Fruit fly (Drosophila melanogaster) whole organism, embryonic: Measurements from ENCODE around the gene CG6766.

Experiments used
- Abd-B ChIP-seq: fragments of 200-800 bp; sonication (Bioruptor generic); optimal IDR thresholded peaks from 2 replicates; lab custom pipeline; 2018; ENCODE audit warnings: missing biosample characterization, mild to moderate bottlenecking, missing genetic modification characterization, moderate library complexity
- Ada2b ChIP-seq: fragments of 200-800 bp; sonication (Bioruptor generic); IDR thresholded peaks from 2 replicates; pipeline ENCODE4 v1.3.6; 2022; ENCODE audit warnings: missing biosample characterization, missing genetic modification characterization
- Antp ChIP-seq: fragments of 200-800 bp; sonication (Bioruptor generic); optimal IDR thresholded peaks from 3 replicates; lab custom pipeline; 2016; ENCODE audit warnings: missing biosample characterization, missing genetic modification characterization
- CG10147 ChIP-seq: fragments of 200-800 bp; sonication (Bioruptor generic); optimal IDR thresholded peaks from 2 replicates; lab custom pipeline; 2019; ENCODE audit warnings: missing biosample characterization, mild to moderate bottlenecking, missing genetic modification characterization, moderate library complexity
- CG10209 ChIP-seq: fragments of 200-800 bp; sonication (Bioruptor generic); optimal IDR thresholded peaks from 3 replicates; lab custom pipeline; 2017; ENCODE audit warnings: missing biosample characterization, mild to moderate bottlenecking, missing genetic modification characterization, missing genetic modification reagents
- CG1024 ChIP-seq: fragments of 200-800 bp; sonication (Bioruptor generic); IDR thresholded peaks from 2 replicates; pipeline ENCODE4 v1.3.6; 2022; ENCODE audit warnings: missing biosample characterization, missing genetic modification characterization
- CG10321 ChIP-seq: fragments of 200-800 bp; sonication (Bioruptor generic); IDR thresholded peaks from 2 replicates; pipeline ENCODE4 v1.3.6; 2022; ENCODE audit warnings: missing biosample characterization, missing genetic modification characterization
- CG10543 ChIP-seq: fragments of 200-800 bp; sonication (Bioruptor generic); optimal IDR thresholded peaks from 3 replicates; lab custom pipeline; 2017; ENCODE audit warnings: missing biosample characterization, mild to moderate bottlenecking, missing genetic modification characterization, moderate library complexity
- CG11085 ChIP-seq: fragments of 200-800 bp; sonication (Bioruptor generic); IDR thresholded peaks from 2 replicates; pipeline ENCODE4 v1.3.6; 2022; ENCODE audit warnings: missing biosample characterization, missing genetic modification characterization
- CG11456 ChIP-seq: fragments of 200-800 bp; sonication (Bioruptor generic); IDR thresholded peaks from 3 replicates; pipeline ENCODE4 v1.3.6; 2022; ENCODE audit warnings: missing biosample characterization, missing genetic modification characterization
- CG12071 ChIP-seq: fragments of 200-800 bp; sonication (Bioruptor generic); optimal IDR thresholded peaks from 3 replicates; lab custom pipeline; 2018; ENCODE audit warnings: missing biosample characterization, mild to moderate bottlenecking, missing genetic modification characterization
- CG12391 ChIP-seq: fragments of 200-800 bp; sonication (Bioruptor generic); optimal IDR thresholded peaks from 3 replicates; lab custom pipeline; 2018; ENCODE audit warnings: missing biosample characterization, mild to moderate bottlenecking, missing genetic modification characterization, moderate library complexity
- CG16815 ChIP-seq: fragments of 200-800 bp; sonication (Bioruptor generic); optimal IDR thresholded peaks from 3 replicates; lab custom pipeline; 2017; ENCODE audit warnings: missing biosample characterization, mild to moderate bottlenecking, missing genetic modification characterization
- CG17361 ChIP-seq: fragments of 200-800 bp; sonication (Bioruptor generic); IDR thresholded peaks from 3 replicates; pipeline ENCODE4 v1.3.6; 2022; ENCODE audit warnings: missing biosample characterization, missing genetic modification characterization
- CG17802 ChIP-seq: fragments of 200-800 bp; sonication (Bioruptor generic); optimal IDR thresholded peaks from 2 replicates; lab custom pipeline; 2018; ENCODE audit warnings: missing biosample characterization, mild to moderate bottlenecking, missing genetic modification characterization, moderate library complexity
- CG18476 ChIP-seq: fragments of 200-800 bp; sonication (Bioruptor generic); optimal IDR thresholded peaks from 2 replicates; lab custom pipeline; 2016; ENCODE audit warnings: missing biosample characterization, mild to moderate bottlenecking, missing genetic modification characterization
- CG18599 ChIP-seq: fragments of 200-800 bp; sonication (Bioruptor generic); optimal IDR thresholded peaks from 3 replicates; lab custom pipeline; 2017; ENCODE audit warnings: missing biosample characterization, missing genetic modification characterization, mild to moderate bottlenecking, moderate library complexity, missing genetic modification reagents
- CG2129 ChIP-seq: fragments of 200-800 bp; sonication (Bioruptor generic); IDR thresholded peaks from 2 replicates; pipeline ENCODE4 v1.3.6; 2022; ENCODE audit warnings: missing biosample characterization, missing genetic modification characterization; ENCODE audit not compliant: partially characterized antibody
- CG2202 ChIP-seq: fragments of 200-800 bp; sonication (Bioruptor generic); optimal IDR thresholded peaks from 2 replicates; lab custom pipeline; 2018; ENCODE audit warnings: missing biosample characterization, mild to moderate bottlenecking, missing genetic modification characterization
- CG3726 ChIP-seq: fragments of 200-800 bp; sonication (Bioruptor generic); IDR thresholded peaks from 3 replicates; pipeline ENCODE4, ENCODE4 v1.3.6; 2022; ENCODE audit warnings: missing biosample characterization, missing genetic modification characterization
- CG6254 ChIP-seq: fragments of 200-800 bp; sonication (Bioruptor generic); optimal IDR thresholded peaks from 3 replicates; lab custom pipeline; 2017; ENCODE audit warnings: mild to moderate bottlenecking, missing biosample characterization, missing genetic modification reagents, missing genetic modification characterization
- CG7372 ChIP-seq: fragments of 200-800 bp; sonication (Bioruptor generic); IDR thresholded peaks from 2 replicates; pipeline ENCODE4 v1.3.6; 2022; ENCODE audit warnings: missing biosample characterization, missing genetic modification characterization
- CG7556 ChIP-seq: fragments of 200-800 bp; sonication (Bioruptor generic); optimal IDR thresholded peaks from 2 replicates; lab custom pipeline; 2017; ENCODE audit warnings: missing biosample characterization, mild to moderate bottlenecking, missing genetic modification characterization
- CG8290 ChIP-seq, 3 experiments: fragments of 200-800 bp; sonication (Bioruptor generic); optimal IDR thresholded peaks; 2 replicates each; lab custom pipeline; 2016 to 2019; ENCODE audit warnings: missing biosample characterization in 3 of 3, missing genetic modification characterization in 3 of 3, mild to moderate bottlenecking in 2 of 3, moderate library complexity in 1 of 3
- CG8765 ChIP-seq: fragments of 200-800 bp; sonication (Bioruptor generic); IDR thresholded peaks from 2 replicates; pipeline ENCODE4 v1.3.6; 2022; ENCODE audit warnings: missing biosample characterization, missing genetic modification characterization
- CTCF ChIP-seq: fragments of 200-800 bp; sonication (Bioruptor generic); optimal IDR thresholded peaks from 2 replicates; lab custom pipeline; 2017; ENCODE audit warnings: missing biosample characterization, mild to moderate bottlenecking, missing genetic modification characterization, moderate library complexity
- Dref ChIP-seq: fragments of 200-800 bp; sonication (Bioruptor generic); IDR thresholded peaks from 2 replicates; pipeline ENCODE4 v1.3.6; 2022; ENCODE audit warnings: missing biosample characterization, missing genetic modification characterization
- Drgx ChIP-seq: fragments of 200-800 bp; sonication (Bioruptor generic); IDR thresholded peaks from 2 replicates; pipeline ENCODE4 v1.3.6; 2022; ENCODE audit warnings: missing biosample characterization, missing genetic modification characterization
- GATAe ChIP-seq: fragments of 200-800 bp; sonication (Bioruptor generic); conservative IDR thresholded peaks from 2 replicates; pipeline ENCODE4 v1.3.6; 2022; ENCODE audit warnings: missing biosample characterization, missing genetic modification characterization
- Jarid2 ChIP-seq: fragments of 200-800 bp; sonication (Bioruptor generic); optimal IDR thresholded peaks from 3 replicates; lab custom pipeline; 2017; ENCODE audit warnings: mild to moderate bottlenecking, missing biosample characterization, missing genetic modification reagents, missing genetic modification characterization
- Nf-YC ChIP-seq: fragments of 200-800 bp; optimal IDR thresholded peaks from 3 replicates; lab custom pipeline; 2019; ENCODE audit warnings: missing biosample characterization, mild to moderate bottlenecking, missing genetic modification characterization, moderate library complexity
- Spps ChIP-seq: fragments of 200-800 bp; sonication (Bioruptor generic); optimal IDR thresholded peaks from 2 replicates; lab custom pipeline; 2018; ENCODE audit warnings: missing biosample characterization, mild to moderate bottlenecking, missing genetic modification characterization
- ase ChIP-seq: fragments of 200-800 bp; sonication (Bioruptor generic); IDR thresholded peaks from 3 replicates; pipeline ENCODE4 v1.3.6; 2022; ENCODE audit warnings: missing biosample characterization, missing genetic modification characterization
- bab2 ChIP-seq: fragments of 200-800 bp; sonication (Bioruptor generic); optimal IDR thresholded peaks from 2 replicates; lab custom pipeline; 2016; ENCODE audit warnings: missing biosample characterization, missing genetic modification characterization
- bbx ChIP-seq: fragments of 200-800 bp; sonication (Bioruptor generic); IDR thresholded peaks from 2 replicates; pipeline ENCODE4 v1.3.6; 2022; ENCODE audit warnings: missing biosample characterization, missing genetic modification characterization; ENCODE audit not compliant: partially characterized antibody
- bsh ChIP-seq, 2 experiments: fragments of 200-800 bp; sonication (Bioruptor generic); optimal IDR thresholded peaks; 2 replicates each; lab custom pipeline; 2017 to 2018; ENCODE audit warnings: mild to moderate bottlenecking in 2 of 2, missing biosample characterization in 2 of 2, missing genetic modification characterization in 2 of 2, moderate library complexity in 1 of 2
- croc ChIP-seq: fragments of 200-800 bp; sonication (Bioruptor generic); conservative IDR thresholded peaks from 3 replicates; pipeline ENCODE4 v1.3.6; 2022; ENCODE audit warnings: missing biosample characterization, missing genetic modification characterization
- eyg ChIP-seq: fragments of 200-800 bp; sonication (Bioruptor generic); optimal IDR thresholded peaks from 3 replicates; lab custom pipeline; 2016; ENCODE audit warnings: missing biosample characterization, missing genetic modification characterization
- fd102C ChIP-seq: fragments of 200-800 bp; sonication (Bioruptor generic); optimal IDR thresholded peaks from 2 replicates; lab custom pipeline; 2018; ENCODE audit warnings: missing biosample characterization, mild to moderate bottlenecking, missing genetic modification characterization, moderate library complexity
- hb ChIP-seq: fragments of 200-800 bp; sonication (Bioruptor generic); IDR thresholded peaks from 3 replicates; pipeline ENCODE4 v1.3.6; 2022; ENCODE audit warnings: missing biosample characterization, missing genetic modification characterization; ENCODE audit not compliant: partially characterized antibody
- lmd ChIP-seq: fragments of 200-800 bp; sonication (Bioruptor generic); IDR thresholded peaks from 2 replicates; pipeline ENCODE4 v1.3.6; 2022; ENCODE audit warnings: missing biosample characterization, missing genetic modification characterization
- prd ChIP-seq, 3 experiments: fragments of >200 bp in 2 of 3; fragments of 200-800 bp in 1 of 3; sonication (Bioruptor generic) in 1 of 3; optimal IDR thresholded peaks in 2 of 3; IDR thresholded peaks in 1 of 3; 2 replicates in 2 of 3; 3 replicates in 1 of 3; pipeline versions ENCODE4 v1.3.6 to Lab custom; 2017 to 2022; ENCODE audit warnings: missing biosample characterization in 1 of 3, missing genetic modification characterization in 1 of 3
- pum ChIP-seq: fragments of 200-800 bp; sonication (Bioruptor generic); optimal IDR thresholded peaks from 2 replicates; lab custom pipeline; 2016; ENCODE audit warnings: missing biosample characterization, missing genetic modification characterization
- sens ChIP-seq: fragments of 200-800 bp; sonication (Bioruptor generic); peaks from one replicate; lab custom pipeline; 2016; ENCODE audit warnings: missing biosample characterization, missing genetic modification characterization
- stwl ChIP-seq: fragments of 200-800 bp; sonication (Bioruptor generic); optimal IDR thresholded peaks from 3 replicates; lab custom pipeline; 2018; ENCODE audit warnings: missing biosample characterization, mild to moderate bottlenecking, missing genetic modification characterization, moderate library complexity
- tna ChIP-seq: fragments of 200-800 bp; sonication (Bioruptor generic); IDR thresholded peaks from 2 replicates; pipeline ENCODE4 v1.3.6; 2022; ENCODE audit warnings: missing biosample characterization, missing genetic modification characterization; ENCODE audit not compliant: partially characterized antibody
- trh ChIP-seq: fragments of 200-800 bp; sonication (Bioruptor generic); optimal IDR thresholded peaks from 2 replicates; lab custom pipeline; 2016; ENCODE audit warnings: missing biosample characterization, missing genetic modification characterization
- tx ChIP-seq: fragments of 200-800 bp; sonication (Bioruptor generic); optimal IDR thresholded peaks from 2 replicates; lab custom pipeline; 2016; ENCODE audit warnings: missing biosample characterization, missing genetic modification characterization
- zen ChIP-seq: fragments of 200-800 bp; sonication (Bioruptor generic); optimal IDR thresholded peaks from 3 replicates; lab custom pipeline; 2018; ENCODE audit warnings: missing biosample characterization, mild to moderate bottlenecking, missing genetic modification characterization, moderate library complexity

CG6766 gene

DNA sequence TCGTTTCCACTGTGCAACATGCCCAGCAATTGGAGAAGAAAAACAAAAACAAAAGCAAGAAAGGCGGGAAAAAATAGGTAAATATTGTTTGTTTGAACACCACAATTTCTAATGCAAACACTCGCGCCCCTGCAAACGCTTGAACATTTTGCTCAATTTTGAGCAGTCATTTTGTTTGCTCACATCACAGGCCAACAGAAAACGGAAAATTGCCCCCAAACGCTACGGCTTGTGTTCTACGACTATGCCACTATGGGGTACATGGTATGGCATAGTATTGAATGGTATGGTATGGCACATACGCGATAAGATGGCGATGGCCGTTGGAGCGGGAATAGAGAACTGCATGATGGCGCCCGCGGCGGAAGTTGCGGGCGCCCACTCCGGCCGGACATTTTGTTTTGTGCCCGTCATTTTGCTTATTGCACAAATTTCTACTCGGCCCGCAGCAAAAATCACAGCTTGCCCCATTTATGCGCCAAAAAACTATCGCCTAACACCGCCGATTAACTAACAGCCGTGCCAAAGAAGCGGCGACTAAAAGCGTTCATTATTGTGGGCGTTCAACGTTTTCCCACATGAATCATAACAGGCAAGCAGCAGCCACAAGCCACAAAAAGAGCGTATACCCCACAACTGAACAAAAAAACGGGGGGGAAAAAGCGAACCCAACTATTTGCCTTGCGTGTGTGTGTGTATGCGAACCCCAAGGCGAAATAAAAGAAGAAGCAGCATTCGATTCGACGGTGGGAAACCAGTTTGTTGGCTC is 36.1 kb downstream of the CG6766 start (continued):
- no peak for TF ChIP-seq GATAe (GFP tag; lab: Robert Waterston, UW)
- TF ChIP-seq CG2129 (GFP tag; lab: Robert Waterston, UW) = no peak
- TF ChIP-seq CG10543 (GFP tag; lab: Kevin White, UChicago) = peak; percentile 85
- TF ChIP-seq CG11456 = no peak
- peak; percentile 58 for TF ChIP-seq trh (GFP tag; lab: Kevin White, UChicago)
- TF ChIP-seq CG2202 (tag; lab: Kevin White, UChicago) = peak; percentile 88
- no peak for TF ChIP-seq Nf-YC (tag; lab: Kevin White, UChicago)
- no peak for TF ChIP-seq tna
- TF ChIP-seq CTCF (GFP tag; lab: Kevin White, UChicago) = no peak
- TF ChIP-seq tx (GFP tag; lab: Kevin White, UChicago) = peak; percentile 22
- no peak for TF ChIP-seq CG7372 (GFP tag; lab: Robert Waterston, UW)
- peak; percentile 56 for TF ChIP-seq Jarid2 (GFP tag; lab: Kevin White, UChicago)
- no peak for TF ChIP-seq CG16815
- TF ChIP-seq CG7556 (GFP tag; lab: Kevin White, UChicago) = peak; percentile 73
- TF ChIP-seq ase = no peak
- no peak for TF ChIP-seq CG17361 (GFP tag; lab: Robert Waterston, UW)
- TF ChIP-seq CG6254 = peak; percentile 58
- TF ChIP-seq zen (tag; lab: Kevin White, UChicago) = no peak
- TF ChIP-seq croc = no peak; the same call in 1 of the 3 replicates
- TF ChIP-seq CG10209 (GFP tag; lab: Kevin White, UChicago) = peak; percentile 84
- peak; percentile 88 for TF ChIP-seq fd102C (GFP tag; lab: Kevin White, UChicago)
- no peak for TF ChIP-seq CG18476
- TF ChIP-seq Drgx = no peak
- no peak for TF ChIP-seq lmd (GFP tag; lab: Robert Waterston, UW)
- TF ChIP-seq Abd-B (GFP tag; lab: Kevin White, UChicago) = no peak
- no peak for TF ChIP-seq CG3726
- TF ChIP-seq Ada2b (GFP tag; lab: Robert Waterston, UW) = no peak
- peak; percentile 61 for TF ChIP-seq CG12071 (GFP tag; lab: Kevin White, UChicago)
- no peak for TF ChIP-seq CG11085 (GFP tag; lab: Robert Waterston, UW)
- TF ChIP-seq prd (optimal IDR thresholded peaks at IDR 0.05; lab: Kevin White, UChicago) = no peak
- TF ChIP-seq prd (GFP tag; IDR thresholded peaks at IDR 0.05; lab: Robert Waterston, UW) = no peak
- peak; percentile 39 for TF ChIP-seq CG10147
- TF ChIP-seq CG1024 (GFP tag; lab: Robert Waterston, UW) = no peak
- no peak for TF ChIP-seq pum (GFP tag; lab: Kevin White, UChicago)
- TF ChIP-seq Dref (GFP tag; lab: Robert Waterston, UW) = no peak
- TF ChIP-seq stwl (tag; lab: Kevin White, UChicago) = no peak
- no peak for TF ChIP-seq eyg (GFP tag; lab: Kevin White, UChicago)
- peak; percentile 56 for TF ChIP-seq bab2 (GFP tag; lab: Kevin White, UChicago)
- TF ChIP-seq Spps (tag; lab: Kevin White, UChicago) = peak; percentile 7
- peak; percentile 65 for TF ChIP-seq CG12391 (tag; lab: Kevin White, UChicago)
- TF ChIP-seq bbx (GFP tag; lab: Robert Waterston, UW) = no peak
- TF ChIP-seq Antp (GFP tag; lab: Kevin White, UChicago) = peak; percentile 33
- peak; percentile 95 for TF ChIP-seq sens (GFP tag; lab: Kevin White, UChicago)
- peak; percentile 43 for TF ChIP-seq CG17802 (tag; lab: Kevin White, UChicago)
- peak; percentile 82 for TF ChIP-seq CG18599
- TF ChIP-seq CG8290 (GFP tag; optimal IDR thresholded peaks at IDR 0.05; lab: Kevin White, UChicago) = peak; percentile 78
- peak; percentile 63 to 92 for TF ChIP-seq CG8290 (tag; optimal IDR thresholded peaks at IDR 0.05; lab: Kevin White, UChicago)
- TF ChIP-seq hb (GFP tag; lab: Robert Waterston, UW) = no peak
- peak in 1 of 2 experiments; percentile 80 for TF ChIP-seq bsh (GFP tag; optimal IDR thresholded peaks at IDR 0.05; lab: Kevin White, UChicago)
- no peak for TF ChIP-seq CG8765 (GFP tag; lab: Robert Waterston, UW)
- TF ChIP-seq CG10321 (GFP tag; lab: Robert Waterston, UW) = no peak
